Fruit fly (Drosophila melanogaster) whole organism, embryonic: ENCODE data around the gene CG12945.

Experiments used
- Aef1 ChIP-seq: fragments of 200-800 bp; sonication (Bioruptor generic); IDR thresholded peaks from 3 replicates; pipeline ENCODE4 v1.3.6; 2022; ENCODE audit warnings: missing biosample characterization, missing genetic modification characterization
- CG13287 ChIP-seq: fragments of 200-800 bp; sonication (Bioruptor generic); IDR thresholded peaks from 2 replicates; pipeline ENCODE4 v1.3.6; 2022; ENCODE audit warnings: missing biosample characterization, missing genetic modification characterization; ENCODE audit not compliant: partially characterized antibody
- CG13424 ChIP-seq: fragments of 200-800 bp; sonication (Bioruptor generic); optimal IDR thresholded peaks from 2 replicates; lab custom pipeline; 2019; ENCODE audit warnings: missing biosample characterization, mild to moderate bottlenecking, missing genetic modification characterization, moderate library complexity
- CG15011 ChIP-seq: fragments of 200-800 bp; sonication (Bioruptor generic); optimal IDR thresholded peaks from 3 replicates; lab custom pipeline; 2018; ENCODE audit warnings: missing biosample characterization, mild to moderate bottlenecking, missing genetic modification characterization
- CG17328 ChIP-seq: fragments of 200-800 bp; sonication (Bioruptor generic); IDR thresholded peaks from 2 replicates; pipeline ENCODE4 v1.3.6; 2022; ENCODE audit warnings: missing biosample characterization, missing genetic modification characterization
- CG2129 ChIP-seq: fragments of 200-800 bp; sonication (Bioruptor generic); IDR thresholded peaks from 2 replicates; pipeline ENCODE4 v1.3.6; 2022; ENCODE audit warnings: missing biosample characterization, missing genetic modification characterization; ENCODE audit not compliant: partially characterized antibody
- CG32772 ChIP-seq: fragments of 200-800 bp; sonication (Bioruptor generic); IDR thresholded peaks from 2 replicates; pipeline ENCODE4 v1.3.6; 2022; ENCODE audit warnings: missing biosample characterization, missing genetic modification characterization
- CG3726 ChIP-seq: fragments of 200-800 bp; sonication (Bioruptor generic); IDR thresholded peaks from 3 replicates; pipeline ENCODE4, ENCODE4 v1.3.6; 2022; ENCODE audit warnings: missing biosample characterization, missing genetic modification characterization
- CG4820 ChIP-seq: fragments of 200-800 bp; sonication (Bioruptor generic); optimal IDR thresholded peaks from 3 replicates; lab custom pipeline; 2016; ENCODE audit warnings: missing biosample characterization, missing genetic modification characterization
- CG7271 ChIP-seq: fragments of 200-800 bp; sonication (Bioruptor generic); optimal IDR thresholded peaks from 2 replicates; lab custom pipeline; 2018; ENCODE audit warnings: missing biosample characterization, mild to moderate bottlenecking, missing genetic modification characterization, moderate library complexity
- CG7372 ChIP-seq: fragments of 200-800 bp; sonication (Bioruptor generic); IDR thresholded peaks from 2 replicates; pipeline ENCODE4 v1.3.6; 2022; ENCODE audit warnings: missing biosample characterization, missing genetic modification characterization
- CG7963 ChIP-seq: fragments of 200-800 bp; sonication (Bioruptor generic); IDR thresholded peaks from 3 replicates; pipeline ENCODE4 v1.3.6; 2022; ENCODE audit warnings: missing biosample characterization, missing genetic modification characterization; ENCODE audit not compliant: partially characterized antibody
- CG7987 ChIP-seq: fragments of 200-800 bp; sonication (Bioruptor generic); optimal IDR thresholded peaks from 2 replicates; lab custom pipeline; 2018; ENCODE audit warnings: missing biosample characterization, mild to moderate bottlenecking, missing genetic modification characterization, moderate library complexity
- CG8359 ChIP-seq: fragments of 200-800 bp; sonication (Bioruptor generic); optimal IDR thresholded peaks from 2 replicates; lab custom pipeline; 2017; ENCODE audit warnings: missing biosample characterization, mild to moderate bottlenecking, missing genetic modification characterization, borderline replicate concordance
- CG8924 ChIP-seq: fragments of 200-800 bp; optimal IDR thresholded peaks from 3 replicates; lab custom pipeline; 2019; ENCODE audit warnings: missing biosample characterization, mild to moderate bottlenecking, missing genetic modification characterization, moderate library complexity
- CG9727 ChIP-seq: fragments of 200-800 bp; sonication (Bioruptor generic); optimal IDR thresholded peaks from 3 replicates; lab custom pipeline; 2017; ENCODE audit warnings: missing biosample characterization, mild to moderate bottlenecking, missing genetic modification characterization
- CG9797 ChIP-seq: fragments of 200-800 bp; sonication (Bioruptor generic); optimal IDR thresholded peaks from 3 replicates; lab custom pipeline; 2018; ENCODE audit warnings: missing biosample characterization, mild to moderate bottlenecking, missing genetic modification characterization
- CG9817 ChIP-seq: fragments of 200-800 bp; sonication (Bioruptor generic); optimal IDR thresholded peaks from 2 replicates; lab custom pipeline; 2018; ENCODE audit warnings: missing biosample characterization, mild to moderate bottlenecking, missing genetic modification characterization, moderate library complexity
- Dbx ChIP-seq: fragments of 200-800 bp; sonication (Bioruptor generic); IDR thresholded peaks from 3 replicates; pipeline ENCODE4 v1.3.6; 2022; ENCODE audit warnings: missing biosample characterization, missing genetic modification characterization
- Dip2 ChIP-seq: fragments of 200-800 bp; sonication (Bioruptor generic); IDR thresholded peaks from 2 replicates; pipeline ENCODE4 v1.3.6; 2022; ENCODE audit warnings: missing biosample characterization, missing genetic modification characterization
- Eip74EF ChIP-seq, 2 experiments: fragments of 200-800 bp in 1 of 2; fragments of >200 bp in 1 of 2; sonication (Bioruptor generic) in 1 of 2; optimal IDR thresholded peaks; 2 replicates each; lab custom pipeline; 2017 to 2019; ENCODE audit warnings: missing biosample characterization in 2 of 2, missing genetic modification characterization in 2 of 2, mild to moderate bottlenecking in 1 of 2, moderate library complexity in 1 of 2
- HmgD ChIP-seq: fragments of 200-800 bp; sonication (Bioruptor generic); optimal IDR thresholded peaks from 3 replicates; lab custom pipeline; 2016; ENCODE audit warnings: missing biosample characterization, missing genetic modification characterization
- HmgZ ChIP-seq: fragments of 200-800 bp; sonication (Bioruptor generic); optimal IDR thresholded peaks from 2 replicates; lab custom pipeline; 2018; ENCODE audit warnings: missing biosample characterization, mild to moderate bottlenecking, missing genetic modification characterization
- Hr39 ChIP-seq: fragments of >200 bp; optimal IDR thresholded peaks from 2 replicates; lab custom pipeline; 2017
- Jarid2 ChIP-seq: fragments of 200-800 bp; sonication (Bioruptor generic); optimal IDR thresholded peaks from 3 replicates; lab custom pipeline; 2017; ENCODE audit warnings: mild to moderate bottlenecking, missing biosample characterization, missing genetic modification reagents, missing genetic modification characterization
- MTF-1 ChIP-seq: fragments of 200-800 bp; sonication (Bioruptor generic); optimal IDR thresholded peaks from 2 replicates; lab custom pipeline; 2018; ENCODE audit warnings: missing biosample characterization, mild to moderate bottlenecking, missing genetic modification characterization, borderline replicate concordance
- NFAT ChIP-seq: fragments of 200-800 bp; sonication (Bioruptor generic); IDR thresholded peaks from 2 replicates; pipeline ENCODE4 v1.3.6; 2022; ENCODE audit warnings: missing biosample characterization, missing genetic modification characterization
- Scr ChIP-seq: fragments of 200-800 bp; sonication (Bioruptor generic); IDR thresholded peaks from 2 replicates; pipeline ENCODE4 v1.3.6; 2022; ENCODE audit warnings: missing biosample characterization, missing genetic modification characterization; ENCODE audit not compliant: partially characterized antibody
- Spps ChIP-seq: fragments of 200-800 bp; sonication (Bioruptor generic); optimal IDR thresholded peaks from 2 replicates; lab custom pipeline; 2018; ENCODE audit warnings: missing biosample characterization, mild to moderate bottlenecking, missing genetic modification characterization
- abd-A ChIP-seq: fragments of 200-800 bp; sonication (Bioruptor generic); optimal IDR thresholded peaks from 3 replicates; lab custom pipeline; 2019; ENCODE audit warnings: missing biosample characterization, mild to moderate bottlenecking, missing genetic modification characterization, moderate library complexity
- ap ChIP-seq: fragments of 200-800 bp; sonication (Bioruptor generic); IDR thresholded peaks from 2 replicates; pipeline ENCODE4 v1.3.6; 2022; ENCODE audit warnings: missing biosample characterization, missing genetic modification characterization
- ash1 ChIP-seq: fragments of 200-800 bp; sonication (Bioruptor generic); optimal IDR thresholded peaks from 2 replicates; lab custom pipeline; 2018; ENCODE audit warnings: missing biosample characterization, mild to moderate bottlenecking, missing genetic modification characterization
- bsh ChIP-seq, 2 experiments: fragments of 200-800 bp; sonication (Bioruptor generic); optimal IDR thresholded peaks; 2 replicates each; lab custom pipeline; 2017 to 2018; ENCODE audit warnings: mild to moderate bottlenecking in 2 of 2, missing biosample characterization in 2 of 2, missing genetic modification characterization in 2 of 2, moderate library complexity in 1 of 2
- cato ChIP-seq: fragments of 200-800 bp; sonication (Bioruptor generic); optimal IDR thresholded peaks from 2 replicates; lab custom pipeline; 2016; ENCODE audit warnings: missing biosample characterization, missing genetic modification characterization, borderline replicate concordance
- caup ChIP-seq: fragments of 200-800 bp; sonication (Bioruptor generic); optimal IDR thresholded peaks from 3 replicates; lab custom pipeline; 2017; ENCODE audit warnings: missing biosample characterization, mild to moderate bottlenecking, missing genetic modification characterization, moderate library complexity; ENCODE audit not compliant: severe bottlenecking
- ci ChIP-seq: fragments of 200-800 bp; sonication (Bioruptor generic); IDR thresholded peaks from 3 replicates; pipeline ENCODE4 v1.3.6; 2022; ENCODE audit warnings: missing biosample characterization, missing genetic modification characterization
- dmrt99B ChIP-seq: fragments of 200-800 bp; sonication (Bioruptor generic); optimal IDR thresholded peaks from 2 replicates; lab custom pipeline; 2018; ENCODE audit warnings: missing biosample characterization, mild to moderate bottlenecking, missing genetic modification characterization, moderate library complexity
- ewg ChIP-seq: fragments of 200-800 bp; sonication (Bioruptor generic); optimal IDR thresholded peaks from 3 replicates; lab custom pipeline; 2017; ENCODE audit warnings: mild to moderate bottlenecking, missing biosample characterization, missing genetic modification reagents, missing genetic modification characterization
- gsb-n ChIP-seq: fragments of 200-800 bp; sonication (Bioruptor generic); optimal IDR thresholded peaks from 3 replicates; lab custom pipeline; 2018; ENCODE audit warnings: missing biosample characterization, mild to moderate bottlenecking, missing genetic modification characterization
- gt ChIP-seq: fragments of 200-800 bp; sonication (Bioruptor generic); IDR thresholded peaks from 2 replicates; pipeline ENCODE4 v1.3.6; 2022; ENCODE audit warnings: missing biosample characterization, missing genetic modification characterization
- nerfin-2 ChIP-seq: fragments of 200-800 bp; sonication (Bioruptor generic); IDR thresholded peaks from 2 replicates; pipeline ENCODE4 v1.3.6; 2022; ENCODE audit warnings: missing biosample characterization, missing genetic modification characterization; ENCODE audit not compliant: partially characterized antibody
- peb ChIP-seq: fragments of 200-800 bp; sonication (Bioruptor generic); IDR thresholded peaks from 2 replicates; pipeline ENCODE4 v1.3.6; 2022; ENCODE audit warnings: missing biosample characterization, missing genetic modification characterization
- sd ChIP-seq: fragments of 200-800 bp; sonication (Bioruptor generic); optimal IDR thresholded peaks from 3 replicates; lab custom pipeline; 2018; ENCODE audit warnings: missing biosample characterization, mild to moderate bottlenecking, missing genetic modification characterization, moderate library complexity
- sens ChIP-seq: fragments of 200-800 bp; sonication (Bioruptor generic); peaks from one replicate; lab custom pipeline; 2016; ENCODE audit warnings: missing biosample characterization, missing genetic modification characterization
- ssp ChIP-seq: fragments of 200-800 bp; sonication (Bioruptor generic); IDR thresholded peaks from 2 replicates; pipeline ENCODE4 v1.3.6; 2022; ENCODE audit warnings: missing biosample characterization, missing genetic modification characterization
- toy ChIP-seq: fragments of 200-800 bp; sonication (Bioruptor generic); IDR thresholded peaks from 2 replicates; pipeline ENCODE4 v1.3.6; 2022; ENCODE audit warnings: missing biosample characterization, missing genetic modification characterization
- wek ChIP-seq: fragments of 200-800 bp; sonication (Bioruptor generic); optimal IDR thresholded peaks from 3 replicates; lab custom pipeline; 2018; ENCODE audit warnings: missing biosample characterization, mild to moderate bottlenecking, missing genetic modification characterization, moderate library complexity

The CG12945 gene

DNA sequence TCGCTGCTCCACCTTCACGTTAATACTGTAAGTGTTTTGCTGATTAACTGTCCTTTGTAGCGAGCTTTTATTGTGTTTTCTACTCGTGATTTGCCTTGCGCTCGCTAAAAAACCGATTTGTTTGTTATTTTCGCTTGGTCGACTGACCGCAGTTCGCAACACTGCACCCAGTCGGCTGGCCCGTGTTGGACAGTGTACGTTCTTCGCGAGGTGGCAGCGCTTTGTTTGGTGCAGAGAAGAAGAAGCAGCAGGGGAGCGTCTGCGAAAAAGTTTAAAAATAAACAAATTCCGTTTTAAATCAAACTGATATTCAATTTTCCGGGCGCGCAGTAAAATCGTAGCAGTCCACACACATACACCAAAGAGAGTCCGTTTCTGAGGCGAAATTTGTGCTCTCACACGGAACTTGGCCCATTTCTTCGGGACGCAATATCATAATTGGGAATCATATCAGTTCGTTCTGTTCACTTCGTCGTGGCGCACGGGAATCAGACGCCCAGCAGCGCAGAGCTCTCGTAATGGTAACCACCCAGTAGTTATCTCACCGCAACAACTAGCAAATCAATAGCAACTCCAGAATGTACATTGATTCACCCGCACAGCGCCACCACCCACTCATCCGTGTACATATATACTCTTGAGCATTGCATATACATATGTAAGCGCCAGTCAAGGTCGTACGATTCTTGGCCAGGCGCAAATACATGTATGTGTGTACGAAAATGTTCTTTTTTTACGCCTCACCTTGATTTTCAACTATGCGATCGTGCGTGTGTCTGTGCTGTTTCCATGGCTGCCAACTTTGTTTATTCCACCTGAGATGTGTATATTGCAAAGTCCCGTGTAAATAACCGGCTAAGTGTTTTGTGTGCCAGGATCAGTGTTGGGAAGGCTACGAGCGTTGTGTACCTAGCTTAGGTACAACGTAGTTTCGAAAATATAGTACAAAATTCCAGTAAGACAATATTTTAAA is 23.1 kb downstream of the CG12945 start, which contains the start of gene Naa80 (continued):
- no peak for TF ChIP-seq gsb-n (tag; lab: Kevin White, UChicago)
- TF ChIP-seq ci: peak; percentile 85
- peak; percentile 41; the same call in 1 of the 2 replicates for TF ChIP-seq ssp (GFP tag; lab: Robert Waterston, UW)
- peak; percentile 25 for TF ChIP-seq ash1 (GFP tag; lab: Kevin White, UChicago)
- TF ChIP-seq peb (GFP tag; lab: Robert Waterston, UW): no peak
- no peak for TF ChIP-seq CG9797 (GFP tag; lab: Kevin White, UChicago)
- TF ChIP-seq CG7271: no peak
- TF ChIP-seq cato (GFP tag; lab: Kevin White, UChicago): peak; percentile 44
- TF ChIP-seq CG4820 (GFP tag; lab: Kevin White, UChicago): peak; percentile 8
- TF ChIP-seq Hr39: no peak
- TF ChIP-seq Spps (tag; lab: Kevin White, UChicago): no peak
- TF ChIP-seq HmgD (GFP tag; lab: Kevin White, UChicago): peak; percentile 85
- peak; percentile 54 for TF ChIP-seq CG13287 (GFP tag; lab: Robert Waterston, UW)
- TF ChIP-seq caup (GFP tag; lab: Kevin White, UChicago): peak; percentile 76
- peak; percentile 24; the same call in 1 of the 2 replicates for TF ChIP-seq CG32772
- TF ChIP-seq CG15011 (GFP tag; lab: Kevin White, UChicago): no peak
- peak; percentile 47; the same call in 1 of the 2 replicates for TF ChIP-seq nerfin-2 (GFP tag; lab: Robert Waterston, UW)
- peak; percentile 87 for TF ChIP-seq NFAT (GFP tag; lab: Robert Waterston, UW)
- no peak for TF ChIP-seq CG7963 (GFP tag; lab: Robert Waterston, UW)
- no peak; the same call in 1 of the 2 replicates for TF ChIP-seq CG17328 (GFP tag; lab: Robert Waterston, UW)
- no peak for TF ChIP-seq CG2129 (GFP tag; lab: Robert Waterston, UW)
- TF ChIP-seq Aef1 (GFP tag; lab: Robert Waterston, UW): peak; percentile 37; the same call in 1 of the 3 replicates
- peak; percentile 60 for TF ChIP-seq CG9817 (tag; lab: Kevin White, UChicago)
- no peak for TF ChIP-seq CG7372
- peak; percentile 85 for TF ChIP-seq sens (GFP tag; lab: Kevin White, UChicago)
- TF ChIP-seq Dbx (GFP tag; lab: Robert Waterston, UW): peak; percentile 78
- peak; percentile 52 for TF ChIP-seq CG13424 (tag; lab: Kevin White, UChicago)
- TF ChIP-seq bsh (GFP tag; optimal IDR thresholded peaks at IDR 0.05; lab: Kevin White, UChicago): peak in 1 of 2 experiments; percentile 35
- TF ChIP-seq abd-A (tag; lab: Kevin White, UChicago): no peak
- no peak for TF ChIP-seq CG8359 (GFP tag; lab: Kevin White, UChicago)
- no peak for TF ChIP-seq dmrt99B (tag; lab: Kevin White, UChicago)
- no peak for TF ChIP-seq Dip2
- TF ChIP-seq toy (GFP tag; lab: Robert Waterston, UW): no peak; the same call in 1 of the 2 replicates
- TF ChIP-seq HmgZ (tag; lab: Kevin White, UChicago): peak; percentile 87
- TF ChIP-seq CG7987 (GFP tag; lab: Kevin White, UChicago): peak; percentile 66
- peak; percentile 58 for TF ChIP-seq ewg (GFP tag; lab: Kevin White, UChicago)
- TF ChIP-seq CG3726 (GFP tag; lab: Robert Waterston, UW): no peak
- TF ChIP-seq gt (GFP tag; lab: Robert Waterston, UW): no peak
- TF ChIP-seq MTF-1 (GFP tag; lab: Kevin White, UChicago): peak; percentile 20
- no peak for TF ChIP-seq Jarid2 (GFP tag; lab: Kevin White, UChicago)
- TF ChIP-seq wek: no peak
- peak; percentile 44; the same call in 1 of the 2 replicates for TF ChIP-seq Scr (GFP tag; lab: Robert Waterston, UW)
- TF ChIP-seq sd: peak; percentile 52
- no peak for TF ChIP-seq Eip74EF (GFP tag; optimal IDR thresholded peaks at IDR 0.05; lab: Kevin White, UChicago)
- no peak for TF ChIP-seq ap (GFP tag; lab: Robert Waterston, UW)
- TF ChIP-seq CG9727: peak; percentile 24
- peak; percentile 60 for TF ChIP-seq CG8924
